Worm (Caenorhabditis elegans) whole organism, late embryonic: ENCODE measurements around the gene T24H7.8.

ENCODE experiments used
- C38D4.7 ChIP-seq: fragments of 200-800 bp; sonication (Bioruptor generic); optimal IDR thresholded peaks from 2 replicates; lab custom pipeline; 2018; ENCODE audit warnings: mild to moderate bottlenecking, missing genetic modification characterization, moderate library complexity, missing compliant biosample characterization
- che-1 ChIP-seq: sonication (generic microtip); optimal IDR thresholded peaks from 2 replicates; lab custom pipeline; 2016; ENCODE audit warnings: mild to moderate bottlenecking, missing genetic modification characterization, missing compliant biosample characterization
- lin-11 ChIP-seq: fragments of 200-800 bp; sonication (Bioruptor generic); optimal IDR thresholded peaks from 2 replicates; lab custom pipeline; 2018; ENCODE audit warnings: mild to moderate bottlenecking, missing genetic modification characterization, missing compliant biosample characterization
- pax-1 ChIP-seq: fragments of 150-350 bp; optimal IDR thresholded peaks from 2 replicates; lab custom pipeline; 2014; ENCODE audit warnings: missing biosample characterization, missing genetic modification characterization

- TF ChIP-seq pax-1 (tag; lab: Kevin White, UChicago) = no peak
- TF ChIP-seq lin-11 (tag; lab: Kevin White, UChicago) = no peak
- no peak for TF ChIP-seq C38D4.7
- no peak for TF ChIP-seq che-1 (tag; lab: Kevin White, UChicago)
Observed at ce11 chrII:6245199-6245702, 3.4 kb downstream of the T24H7.8 start, which contains the start of gene blos-4.
